Worm (Caenorhabditis elegans) whole organism, L3 larva: ENCODE data around the gene nhr-158.

Experiments
- R02D3.7 ChIP-seq: fragments of 150-350 bp; optimal IDR thresholded peaks from 2 replicates; lab custom pipeline; 2014; ENCODE audit warnings: missing biosample characterization, missing genetic modification characterization
- ZK546.5 ChIP-seq: sonication (generic microtip); optimal IDR thresholded peaks from 2 replicates; lab custom pipeline; 2017; ENCODE audit warnings: missing biosample characterization, missing genetic modification characterization
- ama-1 ChIP-seq: fragments of 150-350 bp; optimal IDR thresholded peaks from 2 replicates; lab custom pipeline; 2018
- ceh-16 ChIP-seq: sonication (generic microtip); optimal IDR thresholded peaks from 2 replicates; lab custom pipeline; 2017; ENCODE audit warnings: missing biosample characterization, missing genetic modification characterization
- ceh-82 ChIP-seq: fragments of 150-350 bp; optimal IDR thresholded peaks from 2 replicates; lab custom pipeline; 2014; ENCODE audit warnings: missing biosample characterization, missing genetic modification characterization
- ceh-9 ChIP-seq: sonication (generic microtip); optimal IDR thresholded peaks from 2 replicates; lab custom pipeline; 2018; ENCODE audit warnings: missing biosample characterization, missing genetic modification characterization
- egl-5 ChIP-seq: fragments of 150-350 bp; optimal IDR thresholded peaks from 2 replicates; lab custom pipeline; 2017; ENCODE audit warnings: missing biosample characterization, missing genetic modification reagents, missing genetic modification characterization, inconsistent platforms
- elt-2 ChIP-seq: sonication (generic microtip); optimal IDR thresholded peaks from 2 replicates; lab custom pipeline; 2016; ENCODE audit warnings: missing genetic modification reagents, mild to moderate bottlenecking, missing genetic modification characterization, missing compliant biosample characterization
- fkh-2 ChIP-seq: fragments of 150-350 bp; optimal IDR thresholded peaks from 2 replicates; lab custom pipeline; 2014; ENCODE audit warnings: missing biosample characterization, missing genetic modification reagents, missing genetic modification characterization
- lin-39 ChIP-seq: fragments of 150-350 bp; optimal IDR thresholded peaks from 2 replicates; lab custom pipeline; 2018; ENCODE audit warnings: missing biosample characterization, missing genetic modification reagents, missing genetic modification characterization
- mdl-1 ChIP-seq: fragments of 150-350 bp; optimal IDR thresholded peaks from 2 replicates; lab custom pipeline; 2014; ENCODE audit warnings: missing biosample characterization, missing genetic modification characterization
- mml-1 ChIP-seq: fragments of 150-350 bp; sonication (generic microtip); optimal IDR thresholded peaks from 3 replicates; lab custom pipeline; 2014; ENCODE audit warnings: missing biosample characterization, missing genetic modification characterization
- nfya-1 ChIP-seq: sonication (generic microtip); optimal IDR thresholded peaks from 2 replicates; lab custom pipeline; 2017; ENCODE audit warnings: missing genetic modification characterization, mild to moderate bottlenecking, missing compliant biosample characterization, antibody characterized with exemption, moderate library complexity; ENCODE audit not compliant: insufficient read depth
- nhr-12 ChIP-seq: fragments of 150-350 bp; optimal IDR thresholded peaks from 2 replicates; lab custom pipeline; 2014; ENCODE audit warnings: missing biosample characterization, missing genetic modification characterization
- nhr-23 ChIP-seq: fragments of 150-350 bp; optimal IDR thresholded peaks from 2 replicates; lab custom pipeline; 2014; ENCODE audit warnings: missing biosample characterization, missing genetic modification reagents, missing genetic modification characterization
- nhr-67 ChIP-seq: fragments of 150-350 bp; optimal IDR thresholded peaks from 2 replicates; lab custom pipeline; 2014; ENCODE audit warnings: missing biosample characterization, missing genetic modification characterization
- nhr-76 ChIP-seq: fragments of 150-350 bp; sonication (generic microtip); optimal IDR thresholded peaks from 5 replicates; lab custom pipeline; 2014; ENCODE audit warnings: missing biosample characterization, missing genetic modification characterization
- nhr-77 ChIP-seq: fragments of 150-350 bp; optimal IDR thresholded peaks from 2 replicates; lab custom pipeline; 2014; ENCODE audit warnings: missing biosample characterization, missing genetic modification characterization
- pqm-1 ChIP-seq: fragments of 150-350 bp; optimal IDR thresholded peaks from 2 replicates; lab custom pipeline; 2017; ENCODE audit warnings: missing biosample characterization, missing genetic modification characterization, inconsistent platforms
- sea-2 ChIP-seq: fragments of 150-350 bp; sonication (generic microtip); optimal IDR thresholded peaks from 4 replicates; lab custom pipeline; 2014; ENCODE audit warnings: missing biosample characterization, missing genetic modification reagents, missing genetic modification characterization
- snpc-4 ChIP-seq: fragments of 150-350 bp; optimal IDR thresholded peaks from 2 replicates; lab custom pipeline; 2014; ENCODE audit warnings: missing biosample characterization, missing genetic modification characterization
- tbx-2 ChIP-seq: sonication (generic microtip); optimal IDR thresholded peaks from 2 replicates; lab custom pipeline; 2016; ENCODE audit warnings: mild to moderate bottlenecking, missing genetic modification characterization, missing compliant biosample characterization
- unc-62 ChIP-seq: fragments of 150-350 bp; sonication (generic microtip); optimal IDR thresholded peaks from 4 replicates; lab custom pipeline; 2014; ENCODE audit warnings: missing biosample characterization, missing genetic modification reagents, missing genetic modification characterization

Gene nhr-158

DNA sequence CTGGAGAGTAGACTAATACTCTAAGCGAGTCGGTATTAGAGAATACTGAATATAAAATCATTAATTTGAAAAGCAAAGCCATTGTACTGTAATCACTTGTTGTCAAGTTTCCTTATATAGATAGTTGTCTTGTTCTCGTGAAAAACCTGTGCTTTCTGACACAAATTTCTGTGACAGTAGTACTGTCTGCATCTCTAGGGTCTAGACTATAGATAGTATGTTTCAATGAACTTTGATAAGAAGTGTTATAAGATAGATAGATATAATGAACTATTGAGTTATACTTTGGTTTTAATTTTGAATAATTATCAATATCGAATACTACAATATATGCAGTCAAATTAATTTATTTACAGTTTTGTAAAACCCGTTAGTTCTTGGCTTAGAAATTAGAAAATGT, 30.0 kb downstream of the nhr-158 start, which contains the start of gene ugt-32:
Gene ugt-32 (minus strand): TSS at position 82 of the 400 bp plus-strand sequence.
- TF ChIP-seq pqm-1 (tag; lab: Kevin White, UChicago), result peak; percentile 85
- TF ChIP-seq elt-2 (tag; lab: Kevin White, UChicago), result peak; percentile 7
- TF ChIP-seq nhr-76 (tag; lab: Kevin White, UChicago), result no peak

ce11 chrV:3841462-3841861, 32.5 kb downstream of the nhr-158 start:
- TF ChIP-seq pqm-1 (tag; lab: Kevin White, UChicago) (peak; percentile 20), lin-39 (no peak), ceh-82 (tag; lab: Kevin White, UChicago) (no peak), ama-1 (lab: Kevin White, UChicago) (no peak), tbx-2 (tag; lab: Kevin White, UChicago) (no peak), snpc-4 (tag; lab: Kevin White, UChicago) (no peak), nhr-23 (no peak), egl-5 (tag; lab: Kevin White, UChicago) (no peak)

ce11 chrV:3832661-3833060, 41.3 kb downstream of the nhr-158 start:
- TF ChIP-seq nfya-1 (tag; lab: Kevin White, UChicago) (peak; percentile 55), mml-1 (tag; lab: Kevin White, UChicago) (no peak)

DNA sequence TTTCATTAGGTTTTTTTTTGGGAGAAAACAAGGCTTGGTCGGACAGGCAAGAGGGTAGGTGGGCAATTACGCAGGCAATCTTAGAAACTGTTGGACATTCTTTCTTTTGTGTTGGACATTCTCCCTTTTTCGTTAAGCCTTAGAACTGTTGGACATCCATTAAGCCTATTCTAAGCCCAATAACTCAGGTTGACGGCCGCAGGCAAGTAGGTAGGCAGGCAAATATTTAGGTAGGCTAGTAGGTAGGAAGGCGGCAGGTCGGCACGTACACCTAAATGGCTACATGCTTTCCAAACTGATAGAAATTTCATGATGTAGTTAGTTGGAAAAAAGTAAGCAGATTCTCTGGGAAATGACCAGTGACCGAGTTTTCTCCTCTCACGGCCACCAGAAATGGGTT, 41.8 kb downstream of the nhr-158 start:
- no peak for TF ChIP-seq mdl-1 (tag; lab: Kevin White, UChicago)
- TF ChIP-seq, all 47 proteins: peak for 0

DNA sequence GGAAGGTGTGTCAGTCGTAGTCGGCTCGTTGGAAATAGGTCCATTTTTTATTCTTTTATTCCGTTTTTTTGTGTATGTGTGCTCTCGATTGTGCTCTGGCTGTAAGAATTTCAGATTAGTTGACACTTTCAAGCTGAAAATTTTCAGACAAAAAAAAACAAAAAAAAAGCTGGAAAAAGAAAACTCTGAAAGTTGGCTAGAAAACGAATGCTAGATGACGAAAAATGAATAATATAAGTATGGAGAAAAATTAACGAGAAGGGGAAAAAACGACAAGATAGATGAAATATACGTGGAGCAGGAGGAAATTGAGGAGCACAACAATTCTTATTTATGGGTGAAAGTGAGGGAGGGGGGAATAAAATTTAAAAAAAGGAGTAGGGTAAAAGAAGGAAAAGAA, 42.3 kb downstream of the nhr-158 start, which contains the start of gene H10D18.5:
Gene H10D18.5 (minus strand): TSS at position 101 of the 400 bp plus-strand sequence.
- TF ChIP-seq mdl-1 (tag; lab: Kevin White, UChicago), result no peak
- TF ChIP-seq ceh-16 (tag; lab: Kevin White, UChicago), result no peak
- no peak for TF ChIP-seq nhr-77 (tag; lab: Kevin White, UChicago)
- no peak for TF ChIP-seq fkh-2 (tag; lab: Kevin White, UChicago)
- TF ChIP-seq R02D3.7 (tag; lab: Kevin White, UChicago), result no peak
- no peak for TF ChIP-seq nhr-12 (tag; lab: Kevin White, UChicago)
- TF ChIP-seq ZK546.5 (tag; lab: Kevin White, UChicago), result no peak
- TF ChIP-seq pqm-1 (tag; lab: Kevin White, UChicago), result no peak
- no peak for TF ChIP-seq ceh-9 (tag; lab: Kevin White, UChicago)
- no peak for TF ChIP-seq nhr-76 (tag; lab: Kevin White, UChicago)
- TF ChIP-seq nhr-67 (tag; lab: Kevin White, UChicago), result no peak
- TF ChIP-seq nfya-1 (tag; lab: Kevin White, UChicago), result no peak
- TF ChIP-seq nhr-23, result no peak
- no peak for TF ChIP-seq sea-2 (GFP tag; lab: Kevin White, UChicago)
- no peak for TF ChIP-seq lin-39
- no peak for TF ChIP-seq unc-62 (GFP tag; lab: Kevin White, UChicago)
- TF ChIP-seq, all 47 proteins: peak for 0

DNA sequence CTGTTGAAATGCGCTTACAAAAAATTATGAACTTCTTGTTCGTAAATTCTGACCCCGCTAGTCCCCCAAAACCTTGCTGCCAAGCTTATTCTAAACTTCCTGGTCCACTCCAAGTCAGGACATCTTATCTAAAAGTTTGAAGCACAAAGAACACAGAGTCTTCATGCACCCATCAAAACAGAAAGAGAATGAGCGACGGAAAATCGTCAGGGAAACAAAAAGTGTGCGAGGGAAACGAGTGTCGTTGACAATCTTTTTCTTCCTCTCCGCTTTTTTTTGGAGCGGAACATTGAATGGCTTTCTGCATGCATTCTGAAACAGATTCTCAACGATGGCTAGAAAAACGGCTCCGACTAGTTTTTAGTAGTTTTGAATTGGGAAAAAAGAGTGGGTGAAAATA, 48.8 kb downstream of the nhr-158 start:
- TF ChIP-seq mdl-1 (tag; lab: Kevin White, UChicago) (no peak), R02D3.7 (tag; lab: Kevin White, UChicago) (no peak), lin-39 (peak; percentile 17)
